Fruit fly (Drosophila melanogaster) whole organism, embryonic: ENCODE results near the gene CG15865.

ENCODE experiments used
- Abd-B ChIP-seq: fragments of 200-800 bp; sonication (Bioruptor generic); optimal IDR thresholded peaks from 2 replicates; lab custom pipeline; 2018; ENCODE audit warnings: missing biosample characterization, mild to moderate bottlenecking, missing genetic modification characterization, moderate library complexity
- B-H1 ChIP-seq: fragments of 200-800 bp; sonication (Bioruptor generic); IDR thresholded peaks from 3 replicates; pipeline ENCODE4 v1.3.6; 2022; ENCODE audit warnings: missing biosample characterization, missing genetic modification characterization
- CG10274 ChIP-seq: fragments of 200-800 bp; sonication (Bioruptor generic); optimal IDR thresholded peaks from 3 replicates; lab custom pipeline; 2017; ENCODE audit warnings: missing biosample characterization, mild to moderate bottlenecking, missing genetic modification characterization
- CG1233 ChIP-seq: fragments of 200-800 bp; sonication (Bioruptor generic); optimal IDR thresholded peaks from 4 replicates; lab custom pipeline; 2018; ENCODE audit warnings: missing biosample characterization, mild to moderate bottlenecking, missing genetic modification characterization
- CG14014 ChIP-seq: fragments of 200-800 bp; sonication (Bioruptor generic); IDR thresholded peaks from 2 replicates; pipeline ENCODE4 v1.3.6; 2022; ENCODE audit warnings: missing biosample characterization, missing genetic modification characterization
- CG14050 ChIP-seq: fragments of 200-800 bp; sonication (Bioruptor generic); IDR thresholded peaks from 3 replicates; pipeline ENCODE4 v1.3.6; 2022; ENCODE audit warnings: missing biosample characterization, missing genetic modification characterization
- CG15479 ChIP-seq: fragments of 200-800 bp; sonication (Bioruptor generic); optimal IDR thresholded peaks from 3 replicates; lab custom pipeline; 2019; ENCODE audit warnings: missing biosample characterization, mild to moderate bottlenecking, missing genetic modification characterization, moderate library complexity
- CG17359 ChIP-seq: fragments of 200-800 bp; sonication (Bioruptor generic); optimal IDR thresholded peaks from 3 replicates; lab custom pipeline; 2018; ENCODE audit warnings: missing biosample characterization, mild to moderate bottlenecking, missing genetic modification characterization, moderate library complexity
- CG18262 ChIP-seq: fragments of 200-800 bp; optimal IDR thresholded peaks from 3 replicates; lab custom pipeline; 2019; ENCODE audit warnings: missing biosample characterization, mild to moderate bottlenecking, missing genetic modification characterization, moderate library complexity
- CG18619 ChIP-seq: fragments of 200-800 bp; sonication (Bioruptor generic); optimal IDR thresholded peaks from 3 replicates; lab custom pipeline; 2017; ENCODE audit warnings: missing biosample characterization, mild to moderate bottlenecking, missing genetic modification characterization
- CG2116 ChIP-seq: fragments of 200-800 bp; sonication (Bioruptor generic); optimal IDR thresholded peaks from 3 replicates; lab custom pipeline; 2018; ENCODE audit warnings: missing biosample characterization, mild to moderate bottlenecking, missing genetic modification characterization
- CG2120 ChIP-seq: fragments of 200-800 bp; sonication (Bioruptor generic); optimal IDR thresholded peaks from 3 replicates; lab custom pipeline; 2016; ENCODE audit warnings: missing biosample characterization, missing genetic modification characterization
- CG2712 ChIP-seq: fragments of 200-800 bp; optimal IDR thresholded peaks from 3 replicates; lab custom pipeline; 2019; ENCODE audit warnings: missing biosample characterization, mild to moderate bottlenecking, missing genetic modification characterization, moderate library complexity
- CG30431 ChIP-seq: fragments of 200-800 bp; sonication (Bioruptor generic); optimal IDR thresholded peaks from 2 replicates; lab custom pipeline; 2017; ENCODE audit warnings: missing biosample characterization, missing genetic modification characterization
- CG31365 ChIP-seq: fragments of 200-800 bp; sonication (Bioruptor generic); optimal IDR thresholded peaks from 2 replicates; lab custom pipeline; 2018; ENCODE audit warnings: missing biosample characterization, mild to moderate bottlenecking, missing genetic modification characterization
- CG32767 ChIP-seq: fragments of 200-800 bp; sonication (Bioruptor generic); IDR thresholded peaks from 2 replicates; pipeline ENCODE4 v1.3.6; 2022; ENCODE audit warnings: missing biosample characterization, missing genetic modification characterization
- CG34224 ChIP-seq: fragments of 200-800 bp; sonication (Bioruptor generic); IDR thresholded peaks from 3 replicates; pipeline ENCODE4 v1.3.6; 2022; ENCODE audit warnings: missing biosample characterization, missing genetic modification characterization; ENCODE audit not compliant: partially characterized antibody
- CG34376 ChIP-seq: fragments of 200-800 bp; sonication (Bioruptor generic); optimal IDR thresholded peaks from 2 replicates; lab custom pipeline; 2018; ENCODE audit warnings: missing biosample characterization, mild to moderate bottlenecking, missing genetic modification characterization
- CG4617 ChIP-seq: fragments of 200-800 bp; sonication (Bioruptor generic); optimal IDR thresholded peaks from 3 replicates; lab custom pipeline; 2016; ENCODE audit warnings: missing biosample characterization, missing genetic modification characterization, borderline replicate concordance
- CG5180 ChIP-seq: fragments of 200-800 bp; sonication (Bioruptor generic); optimal IDR thresholded peaks from 3 replicates; lab custom pipeline; 2017; ENCODE audit warnings: missing biosample characterization, missing genetic modification characterization, mild to moderate bottlenecking, moderate library complexity, missing genetic modification reagents
- CG5245 ChIP-seq: fragments of 200-800 bp; sonication (Bioruptor generic); optimal IDR thresholded peaks from 3 replicates; lab custom pipeline; 2016; ENCODE audit warnings: missing biosample characterization, missing genetic modification characterization
- CG6791 ChIP-seq: fragments of 200-800 bp; sonication (Bioruptor generic); IDR thresholded peaks from 3 replicates; pipeline ENCODE4 v1.3.6; 2022; ENCODE audit warnings: missing biosample characterization, missing genetic modification characterization; ENCODE audit not compliant: partially characterized antibody
- CG7839 ChIP-seq: fragments of 200-800 bp; sonication (Bioruptor generic); optimal IDR thresholded peaks from 3 replicates; lab custom pipeline; 2018; ENCODE audit warnings: missing biosample characterization, mild to moderate bottlenecking, missing genetic modification characterization, moderate library complexity
- CG8478 ChIP-seq: fragments of >200 bp; optimal IDR thresholded peaks from 2 replicates; lab custom pipeline; 2018
- CG9727 ChIP-seq: fragments of 200-800 bp; sonication (Bioruptor generic); optimal IDR thresholded peaks from 3 replicates; lab custom pipeline; 2017; ENCODE audit warnings: missing biosample characterization, mild to moderate bottlenecking, missing genetic modification characterization
- CG9932 ChIP-seq: fragments of 200-800 bp; sonication (Bioruptor generic); IDR thresholded peaks from 2 replicates; pipeline ENCODE4 v1.3.6; 2022; ENCODE audit warnings: missing biosample characterization, missing genetic modification characterization
- Dad ChIP-seq: fragments of 200-800 bp; sonication (Bioruptor generic); optimal IDR thresholded peaks from 3 replicates; lab custom pipeline; 2016; ENCODE audit warnings: missing biosample characterization, missing genetic modification characterization
- Dip3 ChIP-seq: fragments of 200-800 bp; sonication (Bioruptor generic); optimal IDR thresholded peaks from 3 replicates; lab custom pipeline; 2016; ENCODE audit warnings: missing biosample characterization, missing genetic modification characterization
- Eip74EF ChIP-seq, 2 experiments: fragments of 200-800 bp in 1 of 2; fragments of >200 bp in 1 of 2; sonication (Bioruptor generic) in 1 of 2; optimal IDR thresholded peaks; 2 replicates each; lab custom pipeline; 2017 to 2019; ENCODE audit warnings: missing biosample characterization in 2 of 2, missing genetic modification characterization in 2 of 2, mild to moderate bottlenecking in 1 of 2, moderate library complexity in 1 of 2
- Gsc ChIP-seq: fragments of 200-800 bp; sonication (Bioruptor generic); IDR thresholded peaks from 2 replicates; pipeline ENCODE4 v1.3.6; 2022; ENCODE audit warnings: missing biosample characterization, missing genetic modification characterization
- Hsf ChIP-seq: fragments of 200-800 bp; sonication (Bioruptor generic); optimal IDR thresholded peaks from 3 replicates; lab custom pipeline; 2016; ENCODE audit warnings: missing biosample characterization, missing genetic modification characterization
- Max ChIP-seq: fragments of 200-800 bp; sonication (Bioruptor generic); optimal IDR thresholded peaks from 2 replicates; lab custom pipeline; 2016; ENCODE audit warnings: missing biosample characterization, mild to moderate bottlenecking, missing genetic modification characterization
- PHDP ChIP-seq: fragments of 200-800 bp; sonication (Bioruptor generic); optimal IDR thresholded peaks from 3 replicates; lab custom pipeline; 2018; ENCODE audit warnings: missing biosample characterization, mild to moderate bottlenecking, missing genetic modification characterization, moderate library complexity
- Poxn ChIP-seq: fragments of 200-800 bp; sonication (Bioruptor generic); IDR thresholded peaks from 2 replicates; pipeline ENCODE4 v1.3.6; 2022; ENCODE audit warnings: missing biosample characterization, missing genetic modification characterization
- Ptx1 ChIP-seq: fragments of 200-800 bp; sonication (Bioruptor generic); IDR thresholded peaks from 2 replicates; pipeline ENCODE4 v1.3.6; 2022; ENCODE audit warnings: missing biosample characterization, missing genetic modification characterization
- Six4 ChIP-seq: fragments of 200-800 bp; sonication (Bioruptor generic); optimal IDR thresholded peaks from 2 replicates; lab custom pipeline; 2016; ENCODE audit warnings: missing biosample characterization, missing genetic modification characterization
- Xrp1 ChIP-seq: fragments of 200-800 bp; sonication (Bioruptor generic); IDR thresholded peaks from 2 replicates; pipeline ENCODE4 v1.3.6; 2022; ENCODE audit warnings: missing biosample characterization, missing genetic modification characterization
- YL-1 ChIP-seq: fragments of 200-800 bp; sonication (Bioruptor generic); optimal IDR thresholded peaks from 3 replicates; lab custom pipeline; 2017; ENCODE audit warnings: missing biosample characterization, mild to moderate bottlenecking, missing genetic modification characterization
- bsh ChIP-seq, 2 experiments: fragments of 200-800 bp; sonication (Bioruptor generic); optimal IDR thresholded peaks; 2 replicates each; lab custom pipeline; 2017 to 2018; ENCODE audit warnings: mild to moderate bottlenecking in 2 of 2, missing biosample characterization in 2 of 2, missing genetic modification characterization in 2 of 2, moderate library complexity in 1 of 2
- chn ChIP-seq: fragments of 200-800 bp; sonication (Bioruptor generic); optimal IDR thresholded peaks from 2 replicates; lab custom pipeline; 2016; ENCODE audit warnings: missing biosample characterization, missing genetic modification characterization
- dm ChIP-seq: fragments of 200-800 bp; sonication (Bioruptor generic); optimal IDR thresholded peaks from 3 replicates; lab custom pipeline; 2016; ENCODE audit warnings: missing biosample characterization, missing genetic modification characterization
- dysf ChIP-seq: fragments of 200-800 bp; sonication (Bioruptor generic); IDR thresholded peaks from 3 replicates; pipeline ENCODE4 v1.3.6; 2022; ENCODE audit warnings: missing biosample characterization, missing genetic modification characterization
- ewg ChIP-seq: fragments of 200-800 bp; sonication (Bioruptor generic); optimal IDR thresholded peaks from 3 replicates; lab custom pipeline; 2017; ENCODE audit warnings: mild to moderate bottlenecking, missing biosample characterization, missing genetic modification reagents, missing genetic modification characterization
- fd102C ChIP-seq: fragments of 200-800 bp; sonication (Bioruptor generic); optimal IDR thresholded peaks from 2 replicates; lab custom pipeline; 2018; ENCODE audit warnings: missing biosample characterization, mild to moderate bottlenecking, missing genetic modification characterization, moderate library complexity
- fu2 ChIP-seq: fragments of 200-800 bp; sonication (Bioruptor generic); optimal IDR thresholded peaks from 2 replicates; lab custom pipeline; 2016; ENCODE audit warnings: missing biosample characterization, missing genetic modification characterization
- grau ChIP-seq: fragments of 200-800 bp; optimal IDR thresholded peaks from 3 replicates; lab custom pipeline; 2019; ENCODE audit warnings: missing biosample characterization, mild to moderate bottlenecking, missing genetic modification characterization, moderate library complexity
- rib ChIP-seq: fragments of 200-800 bp; sonication (Bioruptor generic); IDR thresholded peaks from 2 replicates; pipeline ENCODE4 v1.3.6; 2022; ENCODE audit warnings: missing biosample characterization, missing genetic modification characterization
- wor ChIP-seq: fragments of 200-800 bp; sonication (Bioruptor generic); IDR thresholded peaks from 2 replicates; pipeline ENCODE4 v1.3.6; 2022; ENCODE audit warnings: missing biosample characterization, missing genetic modification characterization
- zfh2 ChIP-seq: fragments of 200-800 bp; sonication (Bioruptor generic); optimal IDR thresholded peaks from 2 replicates; lab custom pipeline; 2016; ENCODE audit warnings: missing biosample characterization, missing genetic modification characterization

CG15865 gene

dm6 chrX:16670691-16671481 lies 6.6 kb upstream of the CG15865 start (continued):
- no peak for TF ChIP-seq B-H1 (GFP tag; lab: Robert Waterston, UW)
- TF ChIP-seq CG14014 (GFP tag; lab: Robert Waterston, UW), result no peak
- no peak for TF ChIP-seq CG14050 (GFP tag; lab: Robert Waterston, UW)
- no peak for TF ChIP-seq dm
- TF ChIP-seq CG17359, result no peak
- TF ChIP-seq CG10274 (GFP tag; lab: Kevin White, UChicago), result no peak
- no peak for TF ChIP-seq Hsf
- TF ChIP-seq CG15479 (GFP tag; lab: Kevin White, UChicago), result no peak
- peak in 1 of 2 experiments; percentile 10 for TF ChIP-seq Eip74EF (GFP tag; optimal IDR thresholded peaks at IDR 0.05; lab: Kevin White, UChicago)
- no peak for TF ChIP-seq YL-1 (GFP tag; lab: Kevin White, UChicago)
- TF ChIP-seq zfh2 (GFP tag; lab: Kevin White, UChicago), result peak; percentile 38
- TF ChIP-seq PHDP (tag; lab: Kevin White, UChicago), result peak; percentile 41
- 0 out of 3 replicates have a peak, but pooled peaks have one; percentile 12 for TF ChIP-seq CG34224 (GFP tag; lab: Robert Waterston, UW)
- TF ChIP-seq CG4617 (GFP tag; lab: Kevin White, UChicago), result no peak
- TF ChIP-seq CG2712 (tag; lab: Kevin White, UChicago), result peak; percentile 3
- TF ChIP-seq rib, result no peak
- TF ChIP-seq CG5245 (GFP tag; lab: Kevin White, UChicago), result no peak
- no peak for TF ChIP-seq fd102C
- TF ChIP-seq CG6791 (GFP tag; lab: Robert Waterston, UW), result no peak
- peak; percentile 72 for TF ChIP-seq CG2120 (GFP tag; lab: Kevin White, UChicago)
- no peak for TF ChIP-seq wor
- no peak for TF ChIP-seq Poxn
- TF ChIP-seq Dip3 (GFP tag; lab: Kevin White, UChicago), result peak; percentile 8
- no peak for TF ChIP-seq CG5180 (GFP tag; lab: Kevin White, UChicago)
- no peak for TF ChIP-seq CG9727
- no peak for TF ChIP-seq CG32767
- peak; percentile 42 for TF ChIP-seq Abd-B (GFP tag; lab: Kevin White, UChicago)
- no peak for TF ChIP-seq fu2 (GFP tag; lab: Kevin White, UChicago)
- TF ChIP-seq CG18262 (tag; lab: Kevin White, UChicago), result peak; percentile 4
- TF ChIP-seq dysf, result 0 out of 3 replicates have a peak, but pooled peaks have one; percentile 36
- TF ChIP-seq CG31365 (tag; lab: Kevin White, UChicago), result no peak
- no peak for TF ChIP-seq CG8478 (lab: Kevin White, UChicago)
- no peak for TF ChIP-seq CG30431 (GFP tag; lab: Kevin White, UChicago)
- no peak for TF ChIP-seq Max (GFP tag; lab: Kevin White, UChicago)
- TF ChIP-seq CG1233 (GFP tag; lab: Kevin White, UChicago), result no peak
- TF ChIP-seq CG7839, result peak; percentile 48
- no peak for TF ChIP-seq CG34376 (GFP tag; lab: Kevin White, UChicago)
- TF ChIP-seq ewg (GFP tag; lab: Kevin White, UChicago), result peak; percentile 21
- peak; percentile 33; the same call in 1 of the 2 replicates for TF ChIP-seq CG9932 (GFP tag; lab: Robert Waterston, UW)
- peak; percentile 24; the same call in 1 of the 2 replicates for TF ChIP-seq Xrp1
- no peak for TF ChIP-seq Dad (GFP tag; lab: Kevin White, UChicago)
- no peak for TF ChIP-seq Gsc
- no peak for TF ChIP-seq CG2116 (GFP tag; lab: Kevin White, UChicago)
- no peak for TF ChIP-seq CG18619 (GFP tag; lab: Kevin White, UChicago)
- TF ChIP-seq Ptx1 (GFP tag; lab: Robert Waterston, UW), result peak; percentile 45; the same call in 1 of the 2 replicates
- no peak for TF ChIP-seq Six4 (GFP tag; lab: Kevin White, UChicago)
- TF ChIP-seq bsh (GFP tag; optimal IDR thresholded peaks at IDR 0.05; lab: Kevin White, UChicago), result peak in 1 of 2 experiments; percentile 20
- TF ChIP-seq chn, result no peak
- peak; percentile 89 for TF ChIP-seq grau
